In the genomic region with DNA sequence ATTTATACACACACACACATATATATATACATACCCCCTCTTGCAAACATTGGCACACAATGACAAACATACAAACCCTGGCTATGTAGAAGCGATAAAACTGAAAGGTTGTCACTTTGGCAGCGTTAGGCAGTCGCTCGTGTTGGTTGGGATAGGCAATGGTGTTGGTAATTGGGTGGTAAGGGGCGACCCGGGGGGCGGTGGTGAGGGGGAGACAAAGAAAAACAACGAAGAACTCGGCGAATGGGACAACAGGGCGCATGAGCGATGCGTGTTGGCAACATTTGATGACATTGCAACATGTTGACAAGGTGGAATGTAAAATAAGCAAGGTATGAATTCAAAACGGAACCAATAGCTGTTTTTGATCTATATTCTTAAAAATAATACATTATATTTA, we compare ENCODE assay signal across 2 fruit fly cellular contexts.
TF ChIP-seq lines count a peak whose summit lies in the region.

No protein-coding gene starts in this region.

- TF ChIP-seq CTCF in whole organism, embryonic (GFP tag; optimal IDR thresholded peaks at IDR 0.05; lab: Kevin White, UChicago), result no peak

TF ChIP-seq in whole organism, embryonic, 481 proteins besides CTCF, POLR2A, EP300 and RAD21:
- TF ChIP-seq CG7372 (GFP tag; IDR thresholded peaks at IDR 0.05; lab: Robert Waterston, UW) (peak; percentile 69), crol (GFP tag; IDR thresholded peaks at IDR 0.05; lab: Robert Waterston, UW) (peak; percentile 95), mirr (GFP tag; optimal IDR thresholded peaks at IDR 0.05; lab: Kevin White, UChicago) (peak; percentile 42), abd-A (tag; optimal IDR thresholded peaks at IDR 0.05; lab: Kevin White, UChicago) (peak; percentile 89), CG3726 (GFP tag; IDR thresholded peaks at IDR 0.05; lab: Robert Waterston, UW) (no peak), CoRest (tag; optimal IDR thresholded peaks at IDR 0.05; lab: Kevin White, UChicago) (no peak), Nf-YC (tag; optimal IDR thresholded peaks at IDR 0.05; lab: Kevin White, UChicago) (peak; percentile 90), CG10147 (GFP tag; optimal IDR thresholded peaks at IDR 0.05; lab: Kevin White, UChicago) (no peak), CG5245 (GFP tag; optimal IDR thresholded peaks at IDR 0.05; lab: Kevin White, UChicago) (no peak), CG11504 (tag; optimal IDR thresholded peaks at IDR 0.05; lab: Kevin White, UChicago) (peak; percentile 99), CG11723 (GFP tag; optimal IDR thresholded peaks at IDR 0.05; lab: Kevin White, UChicago) (no peak), MTF-1 (GFP tag; optimal IDR thresholded peaks at IDR 0.05; lab: Kevin White, UChicago; ENCODE audit: borderline replicate concordance) (no peak), ewg (GFP tag; optimal IDR thresholded peaks at IDR 0.05; lab: Kevin White, UChicago) (peak; percentile 91), YL-1 (GFP tag; optimal IDR thresholded peaks at IDR 0.05; lab: Kevin White, UChicago) (no peak), CG11093 (GFP tag; IDR thresholded peaks at IDR 0.05; lab: Robert Waterston, UW) (no peak), toy (GFP tag; IDR thresholded peaks at IDR 0.05; lab: Robert Waterston, UW) (no peak), HHEX (GFP tag; optimal IDR thresholded peaks at IDR 0.05; lab: Kevin White, UChicago) (no peak), tgo (GFP tag; IDR thresholded peaks at IDR 0.05; lab: Robert Waterston, UW) (no peak), Deaf1 (tag; optimal IDR thresholded peaks at IDR 0.05; lab: Kevin White, UChicago) (peak; percentile 94), CG3407 (GFP tag; optimal IDR thresholded peaks at IDR 0.05; lab: Kevin White, UChicago) (no peak), Six4 (GFP tag; optimal IDR thresholded peaks at IDR 0.05; lab: Kevin White, UChicago) (no peak), CG9797 (GFP tag; optimal IDR thresholded peaks at IDR 0.05; lab: Kevin White, UChicago) (no peak), Nf-YB (GFP tag; optimal IDR thresholded peaks at IDR 0.05; lab: Kevin White, UChicago) (peak; percentile 72), CG12071 (GFP tag; optimal IDR thresholded peaks at IDR 0.05; lab: Kevin White, UChicago) (peak; percentile 18), gcm (GFP tag; optimal IDR thresholded peaks at IDR 0.05; lab: Kevin White, UChicago) (no peak), Dbx (GFP tag; IDR thresholded peaks at IDR 0.05; lab: Robert Waterston, UW) (no peak), CG33213 (GFP tag; optimal IDR thresholded peaks at IDR 0.05; lab: Kevin White, UChicago) (no peak)

TF ChIP-seq in whole organism, prepupa, 60 proteins besides CTCF, POLR2A, EP300 and RAD21:
- TF ChIP-seq eg (GFP tag; IDR thresholded peaks at IDR 0.05; lab: Robert Waterston, UW), result 0 out of 3 replicates have a peak, but pooled peaks have one; percentile 16
- no peak for TF ChIP-seq CG11294 (GFP tag; IDR thresholded peaks at IDR 0.05; lab: Robert Waterston, UW)
